Worm (Caenorhabditis elegans) whole organism, mixed stage, embryonic: ENCODE measurements around the gene ZK632.11.

Experiments used
- hlh-1 ChIP-seq: fragments of 150-350 bp; optimal IDR thresholded peaks from 2 replicates; lab custom pipeline; 2014; ENCODE audit warnings: missing biosample characterization, missing genetic modification reagents, missing genetic modification characterization
- lin-13 ChIP-seq: fragments of 150-350 bp; optimal IDR thresholded peaks from 2 replicates; lab custom pipeline; 2014; ENCODE audit warnings: missing biosample characterization, missing genetic modification characterization
- lsy-2 ChIP-seq: fragments of 150-350 bp; optimal IDR thresholded peaks from 2 replicates; lab custom pipeline; 2014; ENCODE audit warnings: missing biosample characterization, missing genetic modification characterization
- nhr-237 ChIP-seq: fragments of 150-350 bp; optimal IDR thresholded peaks from 2 replicates; lab custom pipeline; 2014; ENCODE audit warnings: missing biosample characterization, missing genetic modification characterization
- nhr-28 ChIP-seq: fragments of 150-350 bp; optimal IDR thresholded peaks from 2 replicates; lab custom pipeline; 2014; ENCODE audit warnings: missing biosample characterization, missing genetic modification characterization
- sptf-1 ChIP-seq: sonication (generic microtip); optimal IDR thresholded peaks from 2 replicates; lab custom pipeline; 2017; ENCODE audit warnings: mild to moderate bottlenecking, missing genetic modification characterization, moderate library complexity, missing compliant biosample characterization
- tbx-8 ChIP-seq: fragments of 200-800 bp; sonication (Bioruptor generic); optimal IDR thresholded peaks from 2 replicates; lab custom pipeline; 2018; ENCODE audit warnings: mild to moderate bottlenecking, missing genetic modification characterization, moderate library complexity, missing compliant biosample characterization
- unc-62 ChIP-seq: fragments of 150-350 bp; optimal IDR thresholded peaks from 2 replicates; lab custom pipeline; 2014; ENCODE audit warnings: missing biosample characterization, missing genetic modification reagents, missing genetic modification characterization

- no peak for TF ChIP-seq tbx-8 (GFP tag; lab: Kevin White, UChicago)
- no peak for TF ChIP-seq lin-13 (tag; lab: Kevin White, UChicago)
- TF ChIP-seq nhr-237 (tag; lab: Kevin White, UChicago), result no peak
- no peak for TF ChIP-seq nhr-28
- no peak for TF ChIP-seq unc-62
- TF ChIP-seq sptf-1 (tag; lab: Kevin White, UChicago), result no peak
- TF ChIP-seq lsy-2 (tag; lab: Kevin White, UChicago), result no peak
- no peak for TF ChIP-seq hlh-1
Measured at ce11 chrIII:9786776-9787175, 40.9 kb upstream of the ZK632.11 start.
